Fruit fly (Drosophila melanogaster): ENCODE data around the gene CG31730.

DNA sequence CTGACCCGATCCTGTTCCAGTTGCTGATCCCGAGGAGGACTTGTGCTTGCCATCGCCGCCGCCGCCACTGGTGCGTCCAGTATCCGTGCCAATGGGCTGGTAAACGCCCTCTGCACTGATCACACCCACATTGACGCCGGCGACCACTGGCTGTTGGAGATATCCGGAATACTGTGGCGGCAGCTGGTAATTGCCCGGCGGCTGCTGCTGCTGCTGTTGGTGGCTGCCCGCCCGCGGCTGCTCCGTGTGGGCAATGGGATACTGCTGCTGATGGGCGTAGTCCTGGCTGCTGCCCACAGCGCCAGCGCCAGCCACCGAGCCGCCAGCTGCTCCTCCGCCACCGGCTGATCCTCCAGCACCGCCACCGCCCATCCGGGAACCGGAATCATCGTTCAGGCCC lies 45.5 kb upstream of the CG31730 start:
- TF ChIP-seq insv (optimal IDR thresholded peaks at IDR 0.05) (no peak), h (optimal IDR thresholded peaks at IDR 0.05) (no peak), psq (optimal IDR thresholded peaks at IDR 0.05) (no peak), Sin3A (optimal IDR thresholded peaks at IDR 0.05) (no peak), ttk (optimal IDR thresholded peaks at IDR 0.05) (no peak)

All from Kc167 (cell line).